Fruit fly (Drosophila melanogaster) whole organism, wandering third instar larva: ENCODE results near the gene pav.

Experiments used
- Abd-B ChIP-seq: fragments of >200 bp; optimal IDR thresholded peaks from 2 replicates; lab custom pipeline; 2017; ENCODE audit warnings: missing biosample characterization, missing genetic modification characterization
- CG32264 ChIP-seq: fragments of 200-800 bp; sonication (Bioruptor generic); optimal IDR thresholded peaks from 2 replicates; lab custom pipeline; 2016; ENCODE audit warnings: missing biosample characterization, missing genetic modification characterization
- CG9705 ChIP-seq: fragments of 200-800 bp; sonication (Bioruptor generic); optimal IDR thresholded peaks from 2 replicates; lab custom pipeline; 2018; ENCODE audit warnings: missing biosample characterization, mild to moderate bottlenecking, missing genetic modification characterization
- CrebA ChIP-seq: fragments of 200-800 bp; sonication (Bioruptor generic); optimal IDR thresholded peaks from 2 replicates; lab custom pipeline; 2016; ENCODE audit warnings: missing biosample characterization, mild to moderate bottlenecking, missing genetic modification characterization, borderline replicate concordance
- Dfd ChIP-seq: fragments of >200 bp; optimal IDR thresholded peaks from 2 replicates; lab custom pipeline; 2017; ENCODE audit warnings: missing biosample characterization, missing genetic modification characterization
- Dif ChIP-seq: fragments of 200-275, 200-300 bp; sonication (Bioruptor generic); optimal IDR thresholded peaks from 2 replicates; lab custom pipeline; 2018; ENCODE audit warnings: missing biosample characterization, missing genetic modification characterization; ENCODE audit not compliant: partially characterized antibody
- GATAd ChIP-seq: sonication (Bioruptor generic); optimal IDR thresholded peaks from 2 replicates; lab custom pipeline; 2016; ENCODE audit warnings: missing biosample characterization, missing genetic modification characterization
- HLH106 ChIP-seq: fragments of 200-800 bp; optimal IDR thresholded peaks from 3 replicates; lab custom pipeline; 2019; ENCODE audit warnings: missing biosample characterization, mild to moderate bottlenecking, missing genetic modification characterization, moderate library complexity
- Hnf4 ChIP-seq: fragments of 200-800 bp; sonication (Bioruptor generic); optimal IDR thresholded peaks from 2 replicates; lab custom pipeline; 2016; ENCODE audit warnings: missing biosample characterization, mild to moderate bottlenecking, missing genetic modification characterization
- Hr78 ChIP-seq: fragments of >200 bp; optimal IDR thresholded peaks from 2 replicates; lab custom pipeline; 2017; ENCODE audit warnings: missing biosample characterization, missing genetic modification characterization
- Hr83 ChIP-seq: fragments of 200-300 bp; sonication (Bioruptor generic); optimal IDR thresholded peaks from 2 replicates; lab custom pipeline; 2016; ENCODE audit warnings: missing biosample characterization, mild to moderate bottlenecking, missing genetic modification characterization, moderate library complexity; ENCODE audit not compliant: poor library complexity, severe bottlenecking
- Jra ChIP-seq: sonication (Bioruptor generic); optimal IDR thresholded peaks from 2 replicates; lab custom pipeline; 2016; ENCODE audit warnings: missing biosample characterization, missing genetic modification characterization
- Mio ChIP-seq: sonication (Bioruptor generic); optimal IDR thresholded peaks from 2 replicates; lab custom pipeline; 2016; ENCODE audit warnings: missing biosample characterization, missing genetic modification characterization
- Myc ChIP-seq: fragments of >200 bp; optimal IDR thresholded peaks from 2 replicates; lab custom pipeline; 2017
- N ChIP-seq: fragments of >200 bp; optimal IDR thresholded peaks from 2 replicates; lab custom pipeline; 2018; ENCODE audit warnings: missing biosample characterization, missing external identifiers, missing genetic modification characterization
- OdsH ChIP-seq: fragments of 200-800 bp; sonication (Bioruptor generic); optimal IDR thresholded peaks from 2 replicates; lab custom pipeline; 2016; ENCODE audit warnings: missing biosample characterization, mild to moderate bottlenecking, missing genetic modification characterization
- Rel ChIP-seq, 2 experiments: fragments of 200-800 bp; sonication (Bioruptor generic) in 1 of 2; optimal IDR thresholded peaks; 2 replicates in 1 of 2; 3 replicates in 1 of 2; lab custom pipeline; 2016 to 2019; ENCODE audit warnings: mild to moderate bottlenecking in 2 of 2, missing biosample characterization in 2 of 2, missing genetic modification characterization in 2 of 2, moderate library complexity in 1 of 2
- Sp1 ChIP-seq: fragments of 200-800 bp; sonication (Bioruptor generic); optimal IDR thresholded peaks from 3 replicates; lab custom pipeline; 2019; ENCODE audit warnings: missing biosample characterization, mild to moderate bottlenecking, missing genetic modification characterization, moderate library complexity
- Vsx2 ChIP-seq: fragments of 200-300, 225-300 bp; sonication (Bioruptor generic); optimal IDR thresholded peaks from 2 replicates; lab custom pipeline; 2018; ENCODE audit warnings: missing biosample characterization, missing genetic modification characterization; ENCODE audit not compliant: partially characterized antibody
- br ChIP-seq: fragments of 200-800 bp; sonication (Bioruptor generic); optimal IDR thresholded peaks from 2 replicates; lab custom pipeline; 2016; ENCODE audit warnings: missing biosample characterization, missing genetic modification characterization
- brk ChIP-seq: fragments of 200-800 bp; sonication (Bioruptor generic); optimal IDR thresholded peaks from 2 replicates; lab custom pipeline; 2016; ENCODE audit warnings: missing biosample characterization, mild to moderate bottlenecking, missing genetic modification characterization
- dl ChIP-seq, 2 experiments: fragments of 175-275, 200-275 bp in 1 of 2; fragments of 200-275 bp in 1 of 2; sonication (Bioruptor generic); optimal IDR thresholded peaks; lab custom pipeline; 2018; ENCODE audit warnings: mild to moderate bottlenecking in 2 of 2, missing biosample characterization in 2 of 2, missing genetic modification characterization in 2 of 2, moderate library complexity in 2 of 2; ENCODE audit not compliant: partially characterized antibody in 2 of 2, insufficient read depth in 1 of 2
- dmrt93B ChIP-seq: fragments of 200-800 bp; sonication (Bioruptor generic); optimal IDR thresholded peaks from 2 replicates; lab custom pipeline; 2018; ENCODE audit warnings: missing biosample characterization, mild to moderate bottlenecking, missing genetic modification characterization
- dsf ChIP-seq: sonication (Bioruptor generic); optimal IDR thresholded peaks from 2 replicates; lab custom pipeline; 2016; ENCODE audit warnings: missing biosample characterization, missing genetic modification characterization, borderline replicate concordance
- ey ChIP-seq: fragments of 200-800 bp; sonication (Bioruptor generic); optimal IDR thresholded peaks from 2 replicates; lab custom pipeline; 2016; ENCODE audit warnings: missing biosample characterization, missing genetic modification characterization
- foxo ChIP-seq, 2 experiments: fragments of 200-800 bp; sonication (Bioruptor generic); optimal IDR thresholded peaks; 2 replicates in 1 of 2; 3 replicates in 1 of 2; lab custom pipeline; 2016 to 2017; ENCODE audit warnings: missing biosample characterization in 2 of 2, missing genetic modification characterization in 2 of 2
- fru ChIP-seq: fragments of 200-800 bp; sonication (Bioruptor generic); optimal IDR thresholded peaks from 3 replicates; lab custom pipeline; 2016; ENCODE audit warnings: missing biosample characterization, mild to moderate bottlenecking, missing genetic modification characterization
- h ChIP-seq: fragments of 200-800 bp; sonication (Bioruptor generic); optimal IDR thresholded peaks from 3 replicates; lab custom pipeline; 2016; ENCODE audit warnings: missing biosample characterization, mild to moderate bottlenecking, missing genetic modification characterization
- jim ChIP-seq: fragments of 175-275, 200-325 bp; sonication (Bioruptor generic); optimal IDR thresholded peaks from 2 replicates; lab custom pipeline; 2016; ENCODE audit warnings: missing biosample characterization, mild to moderate bottlenecking, missing genetic modification characterization
- lola ChIP-seq: fragments of >200 bp; optimal IDR thresholded peaks from 2 replicates; lab custom pipeline; 2017; ENCODE audit warnings: missing biosample characterization, missing genetic modification characterization
- pan ChIP-seq: fragments of >200 bp; optimal IDR thresholded peaks from 2 replicates; lab custom pipeline; 2017
- psq ChIP-seq: fragments of 200-800 bp; sonication (Bioruptor generic); optimal IDR thresholded peaks from 3 replicates; lab custom pipeline; 2017; ENCODE audit warnings: missing biosample characterization, mild to moderate bottlenecking, missing genetic modification characterization, moderate library complexity
- rgr ChIP-seq: fragments of 200-800 bp; sonication (Bioruptor generic); optimal IDR thresholded peaks from 3 replicates; lab custom pipeline; 2016; ENCODE audit warnings: missing biosample characterization, mild to moderate bottlenecking, missing genetic modification characterization
- sage ChIP-seq: fragments of 200-800 bp; sonication (Bioruptor generic); optimal IDR thresholded peaks from 2 replicates; lab custom pipeline; 2016; ENCODE audit warnings: missing biosample characterization, mild to moderate bottlenecking, missing genetic modification characterization
- sv ChIP-seq: fragments of 200-800 bp; sonication (Bioruptor generic); optimal IDR thresholded peaks from 3 replicates; lab custom pipeline; 2016; ENCODE audit warnings: missing biosample characterization, missing genetic modification characterization
- tai ChIP-seq: sonication (Bioruptor generic); optimal IDR thresholded peaks from 2 replicates; lab custom pipeline; 2016; ENCODE audit warnings: missing biosample characterization, missing genetic modification characterization
- usp ChIP-seq: fragments of >200 bp; optimal IDR thresholded peaks from 2 replicates; lab custom pipeline; 2017; ENCODE audit warnings: missing biosample characterization, missing genetic modification characterization
- woc ChIP-seq: sonication (Bioruptor generic); optimal IDR thresholded peaks from 2 replicates; lab custom pipeline; 2016; ENCODE audit warnings: missing biosample characterization, mild to moderate bottlenecking, missing genetic modification characterization

pav gene

dm6 chr3L:4236097-4236572 lies 6.4 kb upstream of the pav start, which contains the start of gene ImpL2:
Gene ImpL2, minus strand, starts transcription at chr3L:4236147.
- TF ChIP-seq GATAd (GFP tag; lab: Kevin White, UChicago) (no peak), Jra (no peak), Hr83 (GFP tag; lab: Kevin White, UChicago) (no peak)

DNA sequence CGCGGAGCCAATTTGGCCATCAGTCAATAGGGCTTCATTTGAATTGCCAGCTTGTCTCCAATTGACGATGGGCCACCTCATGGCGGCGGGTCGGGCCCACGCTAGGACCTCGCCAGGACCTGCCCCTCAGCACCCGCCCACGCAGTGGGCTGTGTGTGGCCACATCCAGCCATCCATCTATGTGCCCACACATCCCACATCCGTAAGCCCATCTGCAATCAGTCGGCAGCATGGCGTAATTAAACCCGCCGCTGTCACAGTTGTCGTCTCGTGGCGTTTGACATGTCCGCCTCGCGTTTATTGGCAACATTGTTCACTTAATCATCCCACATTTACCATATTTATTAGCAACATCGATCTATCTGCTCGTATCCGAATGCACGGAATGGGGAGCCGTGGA lies 4.3 kb upstream of the pav start:
- TF ChIP-seq lola: no peak
- TF ChIP-seq Dfd (GFP tag; lab: Kevin White, UChicago): no peak
- no peak for TF ChIP-seq Sp1 (GFP tag; lab: Kevin White, UChicago)
- TF ChIP-seq Myc (lab: Kevin White, UChicago): no peak
- TF ChIP-seq rgr (GFP tag; lab: Kevin White, UChicago): no peak
- TF ChIP-seq Jra: no peak
- TF ChIP-seq psq (GFP tag; lab: Kevin White, UChicago): no peak
- TF ChIP-seq Hr83 (GFP tag; lab: Kevin White, UChicago): no peak
- no peak for TF ChIP-seq OdsH (GFP tag; lab: Kevin White, UChicago)
- TF ChIP-seq CrebA: no peak
- TF ChIP-seq h (GFP tag; lab: Kevin White, UChicago): no peak

DNA sequence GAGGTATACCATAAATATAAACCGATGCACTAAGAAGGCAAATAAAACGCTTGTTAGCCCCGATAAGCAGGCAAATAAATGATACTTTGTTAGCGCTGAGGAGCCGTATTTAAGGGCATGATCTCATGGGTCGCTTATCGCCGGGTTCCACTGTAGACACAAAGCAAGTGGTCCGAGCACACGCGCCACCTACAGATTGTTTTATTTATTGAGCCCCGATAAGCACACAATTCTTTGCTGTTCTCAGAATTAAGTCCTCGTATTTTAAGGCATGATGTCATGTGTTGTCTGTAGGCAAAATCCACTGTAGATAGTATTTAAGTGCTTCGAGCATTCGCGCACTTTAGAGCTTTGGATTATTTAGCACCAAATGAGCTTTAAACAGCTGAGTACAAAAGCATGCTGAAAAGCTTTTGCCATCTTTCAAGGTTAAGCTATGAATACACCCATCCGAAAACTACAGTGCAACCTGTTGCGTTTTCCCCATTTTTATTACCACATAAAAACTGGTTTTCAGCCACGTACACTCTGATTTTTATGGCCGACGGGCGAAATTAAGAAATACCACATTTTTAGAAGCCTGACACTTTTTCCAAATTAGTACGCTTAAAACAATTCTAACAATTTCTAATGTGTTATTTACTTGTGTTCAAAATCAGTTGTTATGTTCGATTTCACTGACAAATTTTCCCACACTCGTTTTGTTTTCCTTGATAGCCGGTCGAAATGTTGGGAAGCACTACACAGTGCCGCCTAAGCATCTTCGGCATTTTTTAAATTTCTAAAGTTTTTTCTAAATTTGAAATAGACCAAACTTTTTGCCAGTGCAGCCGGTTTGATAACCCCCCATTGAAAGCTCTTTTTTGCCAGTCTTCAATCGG lies 2.9 kb upstream of the pav start, which contains the start of gene Sqor:
Gene Sqor, plus strand, starts transcription at position 732 of the 881 bp plus-strand sequence.
- TF ChIP-seq jim (no peak), woc (GFP tag; lab: Kevin White, UChicago) (peak; percentile 96), Abd-B (GFP tag; lab: Kevin White, UChicago) (no peak), Hnf4 (GFP tag; lab: Kevin White, UChicago) (peak; percentile 82), GATAd (GFP tag; lab: Kevin White, UChicago) (peak; percentile 36), fru (GFP tag; lab: Kevin White, UChicago) (peak; percentile 95), psq (GFP tag; lab: Kevin White, UChicago) (peak; percentile 86), h (GFP tag; lab: Kevin White, UChicago) (peak; percentile 93), dmrt93B (GFP tag; lab: Kevin White, UChicago) (peak; percentile 92), usp (GFP tag; lab: Kevin White, UChicago) (peak; percentile 44), dl (GFP tag; optimal IDR thresholded peaks at IDR 0.05; lab: Kevin White, UChicago; ENCODE audit: insufficient read depth in 1 of 2, partially characterized antibody in 2 of 2) (no peak), Vsx2 (GFP tag; lab: Kevin White, UChicago) (no peak), lola (no peak), OdsH (GFP tag; lab: Kevin White, UChicago) (peak; percentile 93), foxo (GFP tag; optimal IDR thresholded peaks at IDR 0.05; lab: Kevin White, UChicago) (peak; percentile 64 to 92), tai (GFP tag; lab: Kevin White, UChicago) (no peak), dsf (peak; percentile 68), CG32264 (GFP tag; lab: Kevin White, UChicago) (peak; percentile 88), ey (GFP tag; lab: Kevin White, UChicago) (peak; percentile 93), sage (peak; percentile 50), CG9705 (GFP tag; lab: Kevin White, UChicago) (peak; percentile 92), pan (lab: Kevin White, UChicago) (no peak), Sp1 (GFP tag; lab: Kevin White, UChicago) (peak; percentile 98), brk (peak; percentile 37), Hr83 (GFP tag; lab: Kevin White, UChicago) (peak; percentile 17), sv (GFP tag; lab: Kevin White, UChicago) (peak; percentile 86), Mio (GFP tag; lab: Kevin White, UChicago) (peak; percentile 55), Myc (lab: Kevin White, UChicago) (peak; percentile 64), Dif (GFP tag; lab: Kevin White, UChicago) (no peak), Rel (GFP tag; optimal IDR thresholded peaks at IDR 0.05; lab: Kevin White, UChicago) (peak; percentile 67), Rel (tag; optimal IDR thresholded peaks at IDR 0.05; lab: Kevin White, UChicago) (peak; percentile 77), CrebA (no peak), rgr (GFP tag; lab: Kevin White, UChicago) (peak; percentile 95), Jra (peak; percentile 80), N (GFP tag; lab: Kevin White, UChicago) (peak; percentile 62), Dfd (GFP tag; lab: Kevin White, UChicago) (no peak), Hr78 (GFP tag; lab: Kevin White, UChicago) (peak; percentile 30), br (peak; percentile 94), HLH106 (tag; lab: Kevin White, UChicago) (peak; percentile 95)
- TF ChIP-seq, all 38 proteins: peak for 28
